Fruit fly (Drosophila melanogaster): ENCODE data around the gene CG12299.

CG12299 gene

dm6 chr2L:10732343-10732808, 4.8 kb upstream of the CG12299 start, which contains the start of the genes EMC3 and Dpy-30L1 (continued):
- TF ChIP-seq Hr38 (GFP tag; optimal IDR thresholded peaks at IDR 0.05) (no peak), Eip93F (GFP tag; optimal IDR thresholded peaks at IDR 0.05) (no peak), CG6854 (GFP tag; optimal IDR thresholded peaks at IDR 0.05) (no peak), lz (GFP tag; optimal IDR thresholded peaks at IDR 0.05) (peak; percentile 48), CG15336 (GFP tag; IDR thresholded peaks at IDR 0.05) (peak; percentile 31; the same call in 1 of the 2 replicates), Eip78C (GFP tag) (peak; percentile 81), fd85E (GFP tag; optimal IDR thresholded peaks at IDR 0.05) (no peak), OdsH (GFP tag; optimal IDR thresholded peaks at IDR 0.05) (no peak), topi (GFP tag; optimal IDR thresholded peaks at IDR 0.05) (peak; percentile 50), CG10669 (GFP tag; optimal IDR thresholded peaks at IDR 0.05) (no peak), Hr4 (GFP tag; optimal IDR thresholded peaks at IDR 0.05) (peak; percentile 55), Ets96B (tag; optimal IDR thresholded peaks at IDR 0.05) (peak; percentile 46), CG3919 (GFP tag; optimal IDR thresholded peaks at IDR 0.05) (no peak), CG31627 (GFP tag; optimal IDR thresholded peaks at IDR 0.05) (peak; percentile 64), CG11294 (GFP tag; IDR thresholded peaks at IDR 0.05) (no peak), salr (GFP tag; optimal IDR thresholded peaks at IDR 0.05) (no peak), Hr39 (GFP tag; optimal IDR thresholded peaks at IDR 0.05) (peak; percentile 51), CG8119 (GFP tag; IDR thresholded peaks at IDR 0.05) (no peak; the same call in 2 of the 3 replicates)

dm6 chr2L:10735923-10736322, 1.2 kb upstream of the CG12299 start, which contains the start of gene Nup107:
Gene Nup107, minus strand, starts transcription at chr2L:10736071.
- TF ChIP-seq CG3032 (tag; optimal IDR thresholded peaks at IDR 0.05): peak; percentile 19
- 0 out of 3 replicates have a peak, but pooled peaks have one; percentile 11 for TF ChIP-seq CG6163 (GFP tag; IDR thresholded peaks at IDR 0.05)
- TF ChIP-seq lz (GFP tag; optimal IDR thresholded peaks at IDR 0.05): peak; percentile 7
- TF ChIP-seq CG31627 (GFP tag; optimal IDR thresholded peaks at IDR 0.05): peak; percentile 1
- TF ChIP-seq Hr4 (GFP tag; optimal IDR thresholded peaks at IDR 0.05): peak; percentile 11
- TF ChIP-seq svp (GFP tag): no peak
- peak; percentile 10 for TF ChIP-seq cyc (GFP tag; optimal IDR thresholded peaks at IDR 0.05)
- no peak for TF ChIP-seq Sox15 (GFP tag; optimal IDR thresholded peaks at IDR 0.05)
- peak; percentile 52 for TF ChIP-seq Eip78C (GFP tag)
- TF ChIP-seq CG10631 (GFP tag; optimal IDR thresholded peaks at IDR 0.05): no peak

dm6 chr2L:10743714-10744113, 6.6 kb downstream of the CG12299 start, which contains the start of gene CG6729:
Gene CG6729, minus strand, starts transcription at chr2L:10743935.
- TF ChIP-seq Blimp-1 (GFP tag; optimal IDR thresholded peaks at IDR 0.05) (no peak), CG6854 (GFP tag; optimal IDR thresholded peaks at IDR 0.05) (no peak), CG8319 (GFP tag; optimal IDR thresholded peaks at IDR 0.05) (no peak), Met (GFP tag; optimal IDR thresholded peaks at IDR 0.05) (no peak), Ets96B (tag; optimal IDR thresholded peaks at IDR 0.05) (no peak), CG11902 (GFP tag; optimal IDR thresholded peaks at IDR 0.05) (no peak), salr (GFP tag; optimal IDR thresholded peaks at IDR 0.05) (no peak), Sox102F (GFP tag; optimal IDR thresholded peaks at IDR 0.05) (no peak), net (GFP tag; optimal IDR thresholded peaks at IDR 0.05) (no peak), Hr4 (GFP tag; optimal IDR thresholded peaks at IDR 0.05) (no peak), CG11762 (GFP tag; optimal IDR thresholded peaks at IDR 0.05; ENCODE audit: insufficient read depth) (no peak)

dm6 chr2L:10748218-10748617, 11.1 kb downstream of the CG12299 start:
- TF ChIP-seq CG11762 (GFP tag; optimal IDR thresholded peaks at IDR 0.05; ENCODE audit: insufficient read depth): peak; percentile 22
- TF ChIP-seq CG6163 (GFP tag; IDR thresholded peaks at IDR 0.05): peak; percentile 65; the same call in 1 of the 3 replicates
- peak; percentile 7 for TF ChIP-seq lz (GFP tag; optimal IDR thresholded peaks at IDR 0.05)
- TF ChIP-seq svp (GFP tag): peak; percentile 66
- TF ChIP-seq CG4318 (GFP tag; optimal IDR thresholded peaks at IDR 0.05): no peak
- no peak for TF ChIP-seq topi (GFP tag; optimal IDR thresholded peaks at IDR 0.05)
- no peak for TF ChIP-seq Met (GFP tag; optimal IDR thresholded peaks at IDR 0.05)
- TF ChIP-seq acj6 (GFP tag; optimal IDR thresholded peaks at IDR 0.05): peak; percentile 41
- no peak for TF ChIP-seq spab (GFP tag; optimal IDR thresholded peaks at IDR 0.05)
- no peak for TF ChIP-seq Ets96B (tag; optimal IDR thresholded peaks at IDR 0.05)
- TF ChIP-seq CG10631 (GFP tag; optimal IDR thresholded peaks at IDR 0.05): no peak
- TF ChIP-seq CG8632 (GFP tag; optimal IDR thresholded peaks at IDR 0.05): no peak
- peak in 1 of 2 experiments; percentile 39 for TF ChIP-seq salr (GFP tag; optimal IDR thresholded peaks at IDR 0.05)
- peak; percentile 47 for TF ChIP-seq CG6276 (GFP tag; optimal IDR thresholded peaks at IDR 0.05)
- TF ChIP-seq esn (GFP tag; optimal IDR thresholded peaks at IDR 0.05): no peak
- peak; percentile 76 for TF ChIP-seq CG15336 (GFP tag; IDR thresholded peaks at IDR 0.05)
- TF ChIP-seq CG8319 (GFP tag; optimal IDR thresholded peaks at IDR 0.05): no peak
- no peak for TF ChIP-seq CG7368 (GFP tag; optimal IDR thresholded peaks at IDR 0.05)
- no peak for TF ChIP-seq CG9139 (GFP tag; optimal IDR thresholded peaks at IDR 0.05)
- no peak for TF ChIP-seq Sox15 (GFP tag; optimal IDR thresholded peaks at IDR 0.05)
- TF ChIP-seq Eip93F (GFP tag; optimal IDR thresholded peaks at IDR 0.05): no peak
- no peak for TF ChIP-seq CG6808 (GFP tag; optimal IDR thresholded peaks at IDR 0.05)
- peak; percentile 21 for TF ChIP-seq cyc (GFP tag; optimal IDR thresholded peaks at IDR 0.05)
- TF ChIP-seq vri (GFP tag; optimal IDR thresholded peaks at IDR 0.05): no peak
- no peak for TF ChIP-seq Hr38 (GFP tag; optimal IDR thresholded peaks at IDR 0.05)
- TF ChIP-seq achi (GFP tag; optimal IDR thresholded peaks at IDR 0.05): no peak
- TF ChIP-seq Lpt (GFP tag; optimal IDR thresholded peaks at IDR 0.05): peak; percentile 35
- TF ChIP-seq Hr39 (GFP tag; optimal IDR thresholded peaks at IDR 0.05): peak; percentile 10
